Worm (Caenorhabditis elegans): ENCODE results near the gene M03A1.3.

DNA sequence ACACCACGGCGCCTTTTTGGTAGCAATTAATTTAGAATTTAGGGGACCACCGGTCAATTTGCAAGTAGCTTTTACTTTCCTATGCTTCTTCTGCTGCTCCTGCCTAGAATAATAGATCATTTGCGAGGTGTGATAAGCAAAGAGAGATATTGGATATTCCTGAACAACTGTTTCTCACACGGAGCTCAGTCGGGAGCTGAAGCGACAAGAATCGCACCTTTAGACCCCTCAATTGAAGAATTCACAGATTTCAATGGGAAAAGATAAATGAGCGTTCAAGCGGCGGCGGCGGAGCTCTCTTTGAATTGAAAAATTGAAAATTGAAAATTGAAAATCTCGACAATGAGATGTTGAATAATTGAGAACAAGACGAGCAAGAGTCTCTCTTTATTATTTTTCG lies 15.0 kb downstream of the M03A1.3 start:
- TF ChIP-seq snpc-4 (tag; optimal IDR thresholded peaks at IDR 0.05) (no peak), skn-1 (tag; optimal IDR thresholded peaks at IDR 0.05) (no peak), elt-3 (tag; optimal IDR thresholded peaks at IDR 0.05) (no peak), ceh-16 (tag; optimal IDR thresholded peaks at IDR 0.05) (no peak), ZK546.5 (tag; optimal IDR thresholded peaks at IDR 0.05) (no peak), nhr-77 (tag; optimal IDR thresholded peaks at IDR 0.05) (no peak), nhr-28 (tag; optimal IDR thresholded peaks at IDR 0.05) (no peak), tbx-2 (tag; optimal IDR thresholded peaks at IDR 0.05) (no peak)
